Fruit fly (Drosophila melanogaster) whole organism, embryonic: ENCODE measurements around the gene klar.
A peak's percentile ranks its signal among the peaks of the same experiment; 100 is the strongest.

Source experiments
- BtbVII ChIP-seq: fragments of 200-800 bp; sonication (Bioruptor generic); optimal IDR thresholded peaks from 3 replicates; lab custom pipeline; 2017; ENCODE audit warnings: missing biosample characterization, mild to moderate bottlenecking, missing genetic modification characterization
- CG11456 ChIP-seq: fragments of 200-800 bp; sonication (Bioruptor generic); IDR thresholded peaks from 3 replicates; pipeline ENCODE4 v1.3.6; 2022; ENCODE audit warnings: missing biosample characterization, missing genetic modification characterization
- CG12769 ChIP-seq: fragments of 200-800 bp; sonication (Bioruptor generic); optimal IDR thresholded peaks from 2 replicates; lab custom pipeline; 2019; ENCODE audit warnings: missing biosample characterization, mild to moderate bottlenecking, missing genetic modification characterization, moderate library complexity
- CG13296 ChIP-seq: fragments of 200-800 bp; sonication (Bioruptor generic); optimal IDR thresholded peaks from 3 replicates; lab custom pipeline; 2018; ENCODE audit warnings: missing biosample characterization, mild to moderate bottlenecking, missing genetic modification characterization
- CG15696 ChIP-seq: fragments of 200-800 bp; sonication (Bioruptor generic); optimal IDR thresholded peaks from 2 replicates; lab custom pipeline; 2019; ENCODE audit warnings: missing biosample characterization, mild to moderate bottlenecking, missing genetic modification characterization, moderate library complexity
- CG17568 ChIP-seq: fragments of 200-800 bp; sonication (Bioruptor generic); optimal IDR thresholded peaks from 2 replicates; lab custom pipeline; 2018; ENCODE audit warnings: missing biosample characterization, mild to moderate bottlenecking, missing genetic modification characterization, moderate library complexity
- CG18476 ChIP-seq: fragments of 200-800 bp; sonication (Bioruptor generic); optimal IDR thresholded peaks from 2 replicates; lab custom pipeline; 2016; ENCODE audit warnings: missing biosample characterization, mild to moderate bottlenecking, missing genetic modification characterization
- CG30403 ChIP-seq: fragments of 200-800 bp; sonication (Bioruptor generic); optimal IDR thresholded peaks from 3 replicates; lab custom pipeline; 2016; ENCODE audit warnings: missing biosample characterization, missing genetic modification characterization
- CG3065 ChIP-seq: fragments of 200-800 bp; sonication (Bioruptor generic); optimal IDR thresholded peaks from 2 replicates; lab custom pipeline; 2016; ENCODE audit warnings: missing biosample characterization, missing genetic modification characterization
- CG31441 ChIP-seq: fragments of 200-800 bp; sonication (Bioruptor generic); IDR thresholded peaks from 2 replicates; pipeline ENCODE4 v1.3.6; 2022; ENCODE audit warnings: missing biosample characterization, missing genetic modification characterization
- CG34376 ChIP-seq: fragments of 200-800 bp; sonication (Bioruptor generic); optimal IDR thresholded peaks from 2 replicates; lab custom pipeline; 2018; ENCODE audit warnings: missing biosample characterization, mild to moderate bottlenecking, missing genetic modification characterization
- CG4360 ChIP-seq: fragments of 200-800 bp; sonication (Bioruptor generic); IDR thresholded peaks from 2 replicates; pipeline ENCODE4 v1.3.6; 2022; ENCODE audit warnings: missing biosample characterization, missing genetic modification characterization
- CG4820 ChIP-seq: fragments of 200-800 bp; sonication (Bioruptor generic); optimal IDR thresholded peaks from 3 replicates; lab custom pipeline; 2016; ENCODE audit warnings: missing biosample characterization, missing genetic modification characterization
- CG6791 ChIP-seq: fragments of 200-800 bp; sonication (Bioruptor generic); IDR thresholded peaks from 3 replicates; pipeline ENCODE4 v1.3.6; 2022; ENCODE audit warnings: missing biosample characterization, missing genetic modification characterization; ENCODE audit not compliant: partially characterized antibody
- CG8089 ChIP-seq: fragments of 200-800 bp; sonication (Bioruptor generic); optimal IDR thresholded peaks from 3 replicates; lab custom pipeline; 2016; ENCODE audit warnings: missing biosample characterization, missing genetic modification characterization
- CG9437 ChIP-seq: fragments of 200-800 bp; sonication (Bioruptor generic); optimal IDR thresholded peaks from 2 replicates; lab custom pipeline; 2018; ENCODE audit warnings: missing biosample characterization, mild to moderate bottlenecking, missing genetic modification characterization
- Dbx ChIP-seq: fragments of 200-800 bp; sonication (Bioruptor generic); IDR thresholded peaks from 3 replicates; pipeline ENCODE4 v1.3.6; 2022; ENCODE audit warnings: missing biosample characterization, missing genetic modification characterization
- Eip74EF ChIP-seq, 2 experiments: fragments of 200-800 bp in 1 of 2; fragments of >200 bp in 1 of 2; sonication (Bioruptor generic) in 1 of 2; optimal IDR thresholded peaks; 2 replicates each; lab custom pipeline; 2017 to 2019; ENCODE audit warnings: missing biosample characterization in 2 of 2, missing genetic modification characterization in 2 of 2, mild to moderate bottlenecking in 1 of 2, moderate library complexity in 1 of 2
- Ets65A ChIP-seq: fragments of 200-800 bp; sonication (Bioruptor generic); peaks from one replicate; lab custom pipeline; 2016; ENCODE audit warnings: missing biosample characterization, missing genetic modification characterization
- HLH4C ChIP-seq: fragments of 200-800 bp; sonication (Bioruptor generic); IDR thresholded peaks from 3 replicates; pipeline ENCODE4 v1.3.6; 2022; ENCODE audit warnings: missing biosample characterization, missing genetic modification characterization; ENCODE audit not compliant: partially characterized antibody
- Hr78 ChIP-seq, 2 experiments: fragments of 200-800 bp in 1 of 2; fragments of >200 bp in 1 of 2; sonication (Bioruptor generic) in 1 of 2; optimal IDR thresholded peaks; 2 replicates each; lab custom pipeline; 2017 to 2019; ENCODE audit warnings: missing biosample characterization in 2 of 2, missing genetic modification characterization in 2 of 2, mild to moderate bottlenecking in 1 of 2, moderate library complexity in 1 of 2
- Myb ChIP-seq: fragments of 200-800 bp; sonication (Bioruptor generic); optimal IDR thresholded peaks from 2 replicates; lab custom pipeline; 2016; ENCODE audit warnings: missing biosample characterization, missing genetic modification characterization
- PHDP ChIP-seq: fragments of 200-800 bp; sonication (Bioruptor generic); optimal IDR thresholded peaks from 3 replicates; lab custom pipeline; 2018; ENCODE audit warnings: missing biosample characterization, mild to moderate bottlenecking, missing genetic modification characterization, moderate library complexity
- Sox100B ChIP-seq: fragments of 200-800 bp; sonication (Bioruptor generic); optimal IDR thresholded peaks from 3 replicates; lab custom pipeline; 2018; ENCODE audit warnings: missing biosample characterization, mild to moderate bottlenecking, missing genetic modification characterization
- TFAM ChIP-seq: fragments of 200-800 bp; sonication (Bioruptor generic); optimal IDR thresholded peaks from 2 replicates; lab custom pipeline; 2017; ENCODE audit warnings: missing biosample characterization, missing genetic modification characterization, inconsistent platforms
- al ChIP-seq: fragments of 200-800 bp; sonication (Bioruptor generic); IDR thresholded peaks from 2 replicates; pipeline ENCODE4 v1.3.6; 2022; ENCODE audit warnings: missing biosample characterization, missing genetic modification characterization
- bowl ChIP-seq: fragments of 200-800 bp; sonication (Bioruptor generic); IDR thresholded peaks from 2 replicates; pipeline ENCODE4 v1.3.6; 2022; ENCODE audit warnings: missing biosample characterization, missing genetic modification characterization
- bsh ChIP-seq, 2 experiments: fragments of 200-800 bp; sonication (Bioruptor generic); optimal IDR thresholded peaks; 2 replicates each; lab custom pipeline; 2017 to 2018; ENCODE audit warnings: mild to moderate bottlenecking in 2 of 2, missing biosample characterization in 2 of 2, missing genetic modification characterization in 2 of 2, moderate library complexity in 1 of 2
- chn ChIP-seq: fragments of 200-800 bp; sonication (Bioruptor generic); optimal IDR thresholded peaks from 2 replicates; lab custom pipeline; 2016; ENCODE audit warnings: missing biosample characterization, missing genetic modification characterization
- croc ChIP-seq: fragments of 200-800 bp; sonication (Bioruptor generic); conservative IDR thresholded peaks from 3 replicates; pipeline ENCODE4 v1.3.6; 2022; ENCODE audit warnings: missing biosample characterization, missing genetic modification characterization
- da ChIP-seq: fragments of 200-800 bp; sonication (Bioruptor generic); optimal IDR thresholded peaks from 2 replicates; lab custom pipeline; 2016; ENCODE audit warnings: missing biosample characterization, missing genetic modification characterization
- ems ChIP-seq: fragments of 200-800 bp; sonication (Bioruptor generic); optimal IDR thresholded peaks from 3 replicates; lab custom pipeline; 2016; ENCODE audit warnings: missing biosample characterization, missing genetic modification characterization
- ewg ChIP-seq: fragments of 200-800 bp; sonication (Bioruptor generic); optimal IDR thresholded peaks from 3 replicates; lab custom pipeline; 2017; ENCODE audit warnings: mild to moderate bottlenecking, missing biosample characterization, missing genetic modification reagents, missing genetic modification characterization
- eyg ChIP-seq: fragments of 200-800 bp; sonication (Bioruptor generic); optimal IDR thresholded peaks from 3 replicates; lab custom pipeline; 2016; ENCODE audit warnings: missing biosample characterization, missing genetic modification characterization
- fd96Cb ChIP-seq: fragments of 200-800 bp; sonication (Bioruptor generic); optimal IDR thresholded peaks from 2 replicates; lab custom pipeline; 2018; ENCODE audit warnings: missing biosample characterization, mild to moderate bottlenecking, missing genetic modification characterization, moderate library complexity
- her ChIP-seq: fragments of 200-800 bp; sonication (Bioruptor generic); optimal IDR thresholded peaks from 2 replicates; lab custom pipeline; 2016; ENCODE audit warnings: missing biosample characterization, missing genetic modification characterization
- jumu ChIP-seq: fragments of 200-800 bp; sonication (Bioruptor generic); optimal IDR thresholded peaks from 3 replicates; lab custom pipeline; 2016; ENCODE audit warnings: missing biosample characterization, missing genetic modification characterization
- lilli ChIP-seq: fragments of 200-800 bp; sonication (Bioruptor generic); optimal IDR thresholded peaks from 3 replicates; lab custom pipeline; 2016; ENCODE audit warnings: missing biosample characterization, missing genetic modification characterization
- mirr ChIP-seq: fragments of 200-800 bp; sonication (Bioruptor generic); optimal IDR thresholded peaks from 3 replicates; lab custom pipeline; 2018; ENCODE audit warnings: missing biosample characterization, mild to moderate bottlenecking, missing genetic modification characterization
- mld ChIP-seq: fragments of 200-800 bp; sonication (Bioruptor generic); IDR thresholded peaks from 3 replicates; pipeline ENCODE4 v1.3.6; 2022; ENCODE audit warnings: missing biosample characterization, missing genetic modification characterization; ENCODE audit not compliant: partially characterized antibody
- sc ChIP-seq, 3 experiments: fragments of >200 bp in 2 of 3; fragments of 200-800 bp in 1 of 3; sonication (Bioruptor generic) in 1 of 3; optimal IDR thresholded peaks; 2 replicates in 2 of 3; 3 replicates in 1 of 3; lab custom pipeline; 2017; ENCODE audit warnings: mild to moderate bottlenecking in 1 of 3, missing biosample characterization in 1 of 3, missing genetic modification characterization in 1 of 3, missing genetic modification reagents in 1 of 3
- seq ChIP-seq: fragments of 200-800 bp; sonication (Bioruptor generic); IDR thresholded peaks from 2 replicates; pipeline ENCODE4 v1.3.6; 2022; ENCODE audit warnings: missing biosample characterization, missing genetic modification characterization
- sima ChIP-seq: fragments of 200-800 bp; sonication (Bioruptor generic); optimal IDR thresholded peaks from 2 replicates; lab custom pipeline; 2016; ENCODE audit warnings: missing biosample characterization, missing genetic modification characterization
- slou ChIP-seq: fragments of 200-800 bp; sonication (Bioruptor generic); optimal IDR thresholded peaks from 3 replicates; lab custom pipeline; 2016; ENCODE audit warnings: missing biosample characterization, missing genetic modification characterization
- yki ChIP-seq: fragments of >200 bp; optimal IDR thresholded peaks from 3 replicates; lab custom pipeline; 2018
- z ChIP-seq: fragments of 200-800 bp; sonication (Bioruptor generic); IDR thresholded peaks from 3 replicates; pipeline ENCODE4 v1.3.6; 2022; ENCODE audit warnings: missing biosample characterization, missing genetic modification characterization
- zen2 ChIP-seq: fragments of 200-800 bp; sonication (Bioruptor generic); IDR thresholded peaks from 3 replicates; pipeline ENCODE4 v1.3.6; 2022; ENCODE audit warnings: missing biosample characterization, missing genetic modification characterization; ENCODE audit not compliant: partially characterized antibody

klar gene

DNA sequence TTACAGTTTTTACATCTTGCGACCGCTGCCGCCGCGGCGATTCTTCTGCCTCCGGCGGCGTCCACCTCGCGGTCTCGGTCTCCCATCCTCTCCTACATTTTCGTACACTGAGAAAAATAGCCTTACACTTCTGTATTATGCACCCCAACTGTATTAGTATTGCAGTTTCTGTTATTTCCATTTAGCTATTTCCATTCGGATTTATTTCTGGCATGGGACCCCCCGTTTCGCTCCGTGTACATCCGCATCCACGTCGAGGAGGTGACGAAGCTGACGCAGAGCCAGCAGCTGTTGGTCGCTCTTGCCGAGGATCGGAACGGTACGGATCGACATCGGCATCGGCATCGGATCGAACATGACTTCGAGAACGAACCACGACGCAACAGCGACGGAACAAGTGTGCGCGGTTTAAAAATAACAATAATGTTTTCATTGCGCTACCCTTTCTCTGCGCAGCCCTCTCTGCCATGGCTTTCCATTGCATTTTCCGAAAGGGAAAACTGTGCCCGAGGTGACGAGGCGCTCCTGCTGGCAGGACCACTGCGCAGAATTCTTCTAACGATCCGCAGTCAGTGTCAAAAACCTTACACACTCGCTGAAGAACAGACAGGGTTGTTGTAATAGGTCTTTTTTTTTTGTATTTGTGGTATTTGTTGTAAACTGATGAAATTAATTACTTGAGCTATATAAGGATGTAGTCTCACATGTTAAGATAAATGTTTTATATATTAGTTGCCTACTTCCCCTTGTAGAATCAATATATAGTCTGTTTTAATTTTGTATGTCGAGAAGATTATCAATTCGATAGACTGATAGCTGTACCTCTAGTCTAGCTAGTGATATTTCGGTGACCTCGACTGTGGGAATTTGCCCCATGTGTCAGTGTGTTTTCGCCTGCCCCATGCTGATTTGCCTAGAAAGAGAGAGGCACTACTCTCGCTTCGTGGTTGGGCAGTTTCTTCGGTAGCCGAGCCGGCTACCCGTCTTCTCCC, 49.2 kb upstream of the klar start (continued):
- TF ChIP-seq zen2, result no peak
- no peak for TF ChIP-seq CG17568 (GFP tag; lab: Kevin White, UChicago)
- peak; percentile 81 for TF ChIP-seq seq
- peak; percentile 85 for TF ChIP-seq al (GFP tag; lab: Robert Waterston, UW)
- peak; percentile 79 for TF ChIP-seq eyg
- peak; percentile 87 for TF ChIP-seq da
- peak; percentile 68 to 92 for TF ChIP-seq bsh (GFP tag; optimal IDR thresholded peaks at IDR 0.05; lab: Kevin White, UChicago)
- TF ChIP-seq z, result peak; percentile 63; the same call in 2 of the 3 replicates
- TF ChIP-seq bowl (GFP tag; lab: Robert Waterston, UW), result peak; percentile 79
- peak; percentile 92 for TF ChIP-seq her (GFP tag; lab: Kevin White, UChicago)
- TF ChIP-seq CG13296 (GFP tag; lab: Kevin White, UChicago), result peak; percentile 84
- TF ChIP-seq sc (optimal IDR thresholded peaks at IDR 0.05; lab: Kevin White, UChicago), result no peak
- TF ChIP-seq sc (GFP tag; optimal IDR thresholded peaks at IDR 0.05; lab: Kevin White, UChicago), result peak; percentile 62
- peak; percentile 90 for TF ChIP-seq CG30403 (GFP tag; lab: Kevin White, UChicago)
- TF ChIP-seq ems (GFP tag; lab: Kevin White, UChicago), result peak; percentile 89
- peak; percentile 82 for TF ChIP-seq CG31441
- TF ChIP-seq CG8089 (GFP tag; lab: Kevin White, UChicago), result peak; percentile 85
- TF ChIP-seq CG4360 (GFP tag; lab: Robert Waterston, UW), result peak; percentile 62
- TF ChIP-seq sima (GFP tag; lab: Kevin White, UChicago), result peak; percentile 74
- peak; percentile 92 for TF ChIP-seq Dbx
- TF ChIP-seq croc (GFP tag; lab: Robert Waterston, UW), result peak; percentile 85
- peak; percentile 87 for TF ChIP-seq mirr (GFP tag; lab: Kevin White, UChicago)
- TF ChIP-seq CG11456 (GFP tag; lab: Robert Waterston, UW), result peak; percentile 95
- peak; percentile 81 for TF ChIP-seq CG18476 (GFP tag; lab: Kevin White, UChicago)
- TF ChIP-seq mld (GFP tag; lab: Robert Waterston, UW), result no peak
- peak; percentile 17 for TF ChIP-seq TFAM (GFP tag; lab: Kevin White, UChicago)
- peak; percentile 93 for TF ChIP-seq chn (GFP tag; lab: Kevin White, UChicago)
- TF ChIP-seq CG15696 (tag; lab: Kevin White, UChicago), result peak; percentile 94
- TF ChIP-seq CG6791, result no peak
- TF ChIP-seq Ets65A, result peak; percentile 99
- TF ChIP-seq CG9437 (GFP tag; lab: Kevin White, UChicago), result peak; percentile 53
- peak; percentile 93 for TF ChIP-seq lilli (GFP tag; lab: Kevin White, UChicago)
- TF ChIP-seq CG12769 (tag; lab: Kevin White, UChicago), result peak; percentile 96
- peak in 1 of 2 experiments; percentile 47 for TF ChIP-seq Eip74EF (GFP tag; optimal IDR thresholded peaks at IDR 0.05; lab: Kevin White, UChicago)
- no peak for TF ChIP-seq HLH4C
- TF ChIP-seq jumu (GFP tag; lab: Kevin White, UChicago), result peak; percentile 94
- TF ChIP-seq yki, result no peak
- TF ChIP-seq ewg (GFP tag; lab: Kevin White, UChicago), result peak; percentile 80
- TF ChIP-seq Hr78 (GFP tag; optimal IDR thresholded peaks at IDR 0.05; lab: Kevin White, UChicago), result peak in 1 of 2 experiments; percentile 51
- peak; percentile 87 for TF ChIP-seq CG3065 (GFP tag; lab: Kevin White, UChicago)
- peak; percentile 82 for TF ChIP-seq Myb (GFP tag; lab: Kevin White, UChicago)
- TF ChIP-seq CG4820 (GFP tag; lab: Kevin White, UChicago), result peak; percentile 87
- peak; percentile 86 for TF ChIP-seq PHDP (tag; lab: Kevin White, UChicago)
- peak; percentile 71 for TF ChIP-seq CG34376 (GFP tag; lab: Kevin White, UChicago)
- peak; percentile 88 for TF ChIP-seq fd96Cb (tag; lab: Kevin White, UChicago)
- no peak for TF ChIP-seq Sox100B (GFP tag; lab: Kevin White, UChicago)
- peak; percentile 83 for TF ChIP-seq BtbVII
- peak; percentile 63 for TF ChIP-seq slou (GFP tag; lab: Kevin White, UChicago)
